Worm (Caenorhabditis elegans) whole organism, L1 larva: ENCODE data around the gene ced-5.

ENCODE experiments used
- C16A3.4 ChIP-seq: fragments of 150-350 bp; optimal IDR thresholded peaks from 2 replicates; lab custom pipeline; 2014; ENCODE audit warnings: missing biosample characterization, missing genetic modification characterization
- Y116A8C.19 ChIP-seq: sonication (generic microtip); optimal IDR thresholded peaks from 2 replicates; lab custom pipeline; 2016; ENCODE audit warnings: missing compliant biosample characterization, missing genetic modification characterization, borderline replicate concordance
- aha-1 ChIP-seq: fragments of 150-350 bp; optimal IDR thresholded peaks from 2 replicates; lab custom pipeline; 2014; ENCODE audit warnings: missing biosample characterization, missing genetic modification characterization
- alr-1 ChIP-seq: fragments of 200-800 bp; sonication (Bioruptor generic); optimal IDR thresholded peaks from 2 replicates; lab custom pipeline; 2018; ENCODE audit warnings: borderline replicate concordance, mild to moderate bottlenecking, missing genetic modification characterization, missing compliant biosample characterization
- ama-1 ChIP-seq: fragments of 150-350 bp; optimal IDR thresholded peaks from 2 replicates; lab custom pipeline; 2014
- blmp-1 ChIP-seq: fragments of 150-350 bp; optimal IDR thresholded peaks from 2 replicates; lab custom pipeline; 2014; ENCODE audit warnings: missing biosample characterization, missing genetic modification characterization
- ceh-8 ChIP-seq: fragments of 200-800 bp; sonication (Bioruptor generic); optimal IDR thresholded peaks from 2 replicates; lab custom pipeline; 2018; ENCODE audit warnings: mild to moderate bottlenecking, missing genetic modification characterization, moderate library complexity, missing compliant biosample characterization
- ceh-82 ChIP-seq, 3 experiments: fragments of 150-350 bp in 1 of 3; sonication (generic microtip) in 2 of 3; optimal IDR thresholded peaks; 2 replicates each; lab custom pipeline; 2014 to 2017; ENCODE audit warnings: missing biosample characterization in 3 of 3, missing genetic modification characterization in 3 of 3
- ceh-88 ChIP-seq: fragments of 200-800 bp; sonication (Bioruptor generic); IDR thresholded peaks from 2 replicates; pipeline ENCODE4 v1.3.6; 2022; ENCODE audit warnings: missing genetic modification characterization, missing compliant biosample characterization
- dsc-1 ChIP-seq: sonication (generic microtip); optimal IDR thresholded peaks from 2 replicates; lab custom pipeline; 2016; ENCODE audit warnings: mild to moderate bottlenecking, missing genetic modification characterization, missing compliant biosample characterization
- efl-1 ChIP-seq, 4 experiments: fragments of 150-350 bp; optimal IDR thresholded peaks in 3 of 4; peaks in 1 of 4; 1 replicate in 1 of 4; 2 replicates in 3 of 4; lab custom pipeline; 2014; ENCODE audit warnings: missing biosample characterization in 2 of 4, missing genetic modification characterization in 2 of 4, missing genetic modification reagents in 2 of 4
- egl-27 ChIP-seq, 2 experiments: fragments of 150-350 bp in 1 of 2; sonication (generic microtip); optimal IDR thresholded peaks; 3 replicates each; lab custom pipeline; 2017 to 2018; ENCODE audit warnings: missing biosample characterization in 2 of 2, missing genetic modification characterization in 2 of 2, missing genetic modification reagents in 2 of 2
- elt-3 ChIP-seq, 6 experiments: fragments of 150-350 bp in 1 of 6; sonication (generic microtip); optimal IDR thresholded peaks; 2 replicates each; lab custom pipeline; 2017 to 2018; ENCODE audit warnings: missing biosample characterization in 6 of 6, missing genetic modification characterization in 6 of 6, inconsistent platforms in 1 of 6
- fkh-10 ChIP-seq: sonication (generic microtip); optimal IDR thresholded peaks from 2 replicates; lab custom pipeline; 2017; ENCODE audit warnings: missing biosample characterization, missing genetic modification reagents, missing genetic modification characterization
- fkh-4 ChIP-seq: sonication (generic microtip); optimal IDR thresholded peaks from 2 replicates; lab custom pipeline; 2016; ENCODE audit warnings: missing compliant biosample characterization, missing genetic modification characterization, borderline replicate concordance
- fkh-8 ChIP-seq: sonication (generic microtip); optimal IDR thresholded peaks from 2 replicates; lab custom pipeline; 2016; ENCODE audit warnings: mild to moderate bottlenecking, missing genetic modification characterization, missing compliant biosample characterization
- grh-1 ChIP-seq: fragments of 200-800 bp; sonication (Bioruptor generic); IDR thresholded peaks from 2 replicates; pipeline ENCODE4 v1.3.6; 2022; ENCODE audit warnings: missing genetic modification reagents, missing genetic modification characterization, missing compliant biosample characterization
- hlh-17 ChIP-seq: fragments of 200-800 bp; sonication (Bioruptor generic); optimal IDR thresholded peaks from 2 replicates; lab custom pipeline; 2018; ENCODE audit warnings: missing genetic modification characterization, mild to moderate bottlenecking, missing compliant biosample characterization, moderate library complexity, borderline replicate concordance
- hlh-4 ChIP-seq: sonication (generic microtip); optimal IDR thresholded peaks from 2 replicates; lab custom pipeline; 2016; ENCODE audit warnings: mild to moderate bottlenecking, missing genetic modification characterization, missing compliant biosample characterization
- isw-1 ChIP-seq: fragments of 200-800 bp; sonication (Bioruptor generic); IDR thresholded peaks from 2 replicates; pipeline ENCODE4 v1.3.6; 2022; ENCODE audit warnings: missing genetic modification characterization, missing compliant biosample characterization
- jun-1 ChIP-seq: fragments of 150-350 bp; optimal IDR thresholded peaks from 2 replicates; lab custom pipeline; 2014; ENCODE audit warnings: missing biosample characterization, missing genetic modification reagents, missing genetic modification characterization
- lin-14 ChIP-seq: fragments of 200-800 bp; sonication (Bioruptor generic); optimal IDR thresholded peaks from 2 replicates; lab custom pipeline; 2018; ENCODE audit warnings: mild to moderate bottlenecking, missing genetic modification characterization, moderate library complexity, missing compliant biosample characterization
- lin-15B ChIP-seq: fragments of 150-350 bp; sonication (generic microtip); optimal IDR thresholded peaks from 3 replicates; lab custom pipeline; 2014; ENCODE audit warnings: missing biosample characterization, missing genetic modification characterization
- lin-35 ChIP-seq, 2 experiments: fragments of 150-350 bp; optimal IDR thresholded peaks; 2 replicates each; lab custom pipeline; 2014; ENCODE audit warnings: missing biosample characterization in 2 of 2, missing genetic modification characterization in 2 of 2, missing genetic modification reagents in 2 of 2
- lin-39 ChIP-seq: fragments of 150-350 bp; optimal IDR thresholded peaks from 2 replicates; lab custom pipeline; 2014; ENCODE audit warnings: missing biosample characterization, missing genetic modification reagents, missing genetic modification characterization
- mab-9 ChIP-seq: fragments of 200-800 bp; sonication (Bioruptor generic); IDR thresholded peaks from 2 replicates; pipeline ENCODE4 v1.3.6; 2022; ENCODE audit warnings: missing genetic modification reagents, missing genetic modification characterization, missing compliant biosample characterization
- nhr-11 ChIP-seq: fragments of 150-350 bp; optimal IDR thresholded peaks from 2 replicates; lab custom pipeline; 2014; ENCODE audit warnings: missing biosample characterization, missing genetic modification characterization
- nhr-12 ChIP-seq: sonication (generic microtip); optimal IDR thresholded peaks from 2 replicates; lab custom pipeline; 2017; ENCODE audit warnings: missing biosample characterization, missing genetic modification characterization
- nhr-20 ChIP-seq: sonication (generic microtip); optimal IDR thresholded peaks from 2 replicates; lab custom pipeline; 2016; ENCODE audit warnings: mild to moderate bottlenecking, missing genetic modification characterization, missing compliant biosample characterization
- nhr-237 ChIP-seq: fragments of 150-350 bp; optimal IDR thresholded peaks from 2 replicates; lab custom pipeline; 2014; ENCODE audit warnings: missing biosample characterization, missing genetic modification characterization
- nhr-28 ChIP-seq: fragments of 150-350 bp; optimal IDR thresholded peaks from 2 replicates; lab custom pipeline; 2014; ENCODE audit warnings: missing biosample characterization, missing genetic modification characterization
- nhr-71 ChIP-seq: sonication (generic microtip); optimal IDR thresholded peaks from 2 replicates; lab custom pipeline; 2016; ENCODE audit warnings: mild to moderate bottlenecking, missing genetic modification characterization, moderate library complexity, missing compliant biosample characterization
- nhr-76 ChIP-seq: sonication (generic microtip); optimal IDR thresholded peaks from 2 replicates; lab custom pipeline; 2017; ENCODE audit warnings: missing biosample characterization, missing genetic modification characterization
- nhr-77 ChIP-seq: fragments of 150-350 bp; optimal IDR thresholded peaks from 2 replicates; lab custom pipeline; 2014; ENCODE audit warnings: missing biosample characterization, missing genetic modification characterization
- nhr-84 ChIP-seq: sonication (generic microtip); optimal IDR thresholded peaks from 2 replicates; lab custom pipeline; 2017; ENCODE audit warnings: missing biosample characterization, missing genetic modification characterization
- pax-3 ChIP-seq: fragments of 200-800 bp; sonication (Bioruptor generic); optimal IDR thresholded peaks from 2 replicates; lab custom pipeline; 2018; ENCODE audit warnings: mild to moderate bottlenecking, missing genetic modification characterization, moderate library complexity, missing compliant biosample characterization
- pqm-1 ChIP-seq: sonication (generic microtip); optimal IDR thresholded peaks from 3 replicates; lab custom pipeline; 2017; ENCODE audit warnings: missing biosample characterization, missing genetic modification characterization
- rnt-1 ChIP-seq: sonication (generic microtip); optimal IDR thresholded peaks from 2 replicates; lab custom pipeline; 2016; ENCODE audit warnings: mild to moderate bottlenecking, missing genetic modification characterization, moderate library complexity, missing compliant biosample characterization
- snpc-4 ChIP-seq: fragments of 150-350 bp; optimal IDR thresholded peaks from 2 replicates; lab custom pipeline; 2014; ENCODE audit warnings: missing biosample characterization, missing genetic modification characterization
- sox-4 ChIP-seq: sonication (generic microtip); optimal IDR thresholded peaks from 2 replicates; lab custom pipeline; 2016; ENCODE audit warnings: missing genetic modification characterization, missing compliant biosample characterization
- sptf-1 ChIP-seq: fragments of 150-350 bp; optimal IDR thresholded peaks from 2 replicates; lab custom pipeline; 2014; ENCODE audit warnings: missing biosample characterization, missing genetic modification characterization
- tlp-1 ChIP-seq: fragments of 150-350 bp; optimal IDR thresholded peaks from 2 replicates; lab custom pipeline; 2014; ENCODE audit warnings: missing biosample characterization, missing genetic modification characterization
- unc-130 ChIP-seq: fragments of 150-350 bp; optimal IDR thresholded peaks from 2 replicates; lab custom pipeline; 2017; ENCODE audit warnings: missing biosample characterization, missing genetic modification characterization, inconsistent platforms
- unc-30 ChIP-seq: sonication (generic microtip); optimal IDR thresholded peaks from 2 replicates; lab custom pipeline; 2017; ENCODE audit warnings: missing biosample characterization, missing genetic modification characterization
- unc-86 ChIP-seq: sonication (generic microtip); optimal IDR thresholded peaks from 2 replicates; lab custom pipeline; 2016; ENCODE audit warnings: missing genetic modification characterization, missing compliant biosample characterization
- unc-98 ChIP-seq: fragments of 200-800 bp; sonication (Bioruptor generic); IDR thresholded peaks from 2 replicates; pipeline ENCODE4 v1.3.6; 2022; ENCODE audit warnings: missing genetic modification characterization, missing compliant biosample characterization
- vab-15 ChIP-seq: sonication (generic microtip); optimal IDR thresholded peaks from 2 replicates; lab custom pipeline; 2017; ENCODE audit warnings: missing genotype, mild to moderate bottlenecking, missing genetic modification characterization, missing compliant biosample characterization
- zip-4 ChIP-seq: fragments of 200-800 bp; sonication (Bioruptor generic); optimal IDR thresholded peaks from 2 replicates; lab custom pipeline; 2018; ENCODE audit warnings: mild to moderate bottlenecking, missing genetic modification characterization, moderate library complexity, missing compliant biosample characterization
- ztf-11 ChIP-seq, 2 experiments: sonication (generic microtip); optimal IDR thresholded peaks; 2 replicates each; lab custom pipeline; 2016 to 2017; ENCODE audit warnings: missing genetic modification characterization in 2 of 2, missing biosample characterization in 1 of 2, missing compliant biosample characterization in 1 of 2
- ztf-4 ChIP-seq: fragments of 150-350 bp; optimal IDR thresholded peaks from 2 replicates; lab custom pipeline; 2014; ENCODE audit warnings: missing biosample characterization, missing genetic modification characterization

The ced-5 gene

ce11 chrIV:10498401-10498800, 14.5 kb downstream of the ced-5 start:
- TF ChIP-seq efl-1 (optimal IDR thresholded peaks at IDR 0.05; lab: Kevin White, UChicago) (no peak), efl-1 (GFP tag; optimal IDR thresholded peaks at IDR 0.05 in 1 of 2; lab: Kevin White, UChicago) (peak in 1 of 2 experiments; percentile 51), hlh-17 (GFP tag; lab: Kevin White, UChicago) (no peak), pax-3 (tag; lab: Kevin White, UChicago) (no peak), dsc-1 (tag; lab: Kevin White, UChicago) (peak; percentile 32)

ce11 chrIV:10499948-10500356, 16.0 kb downstream of the ced-5 start:
- peak; percentile 24 for TF ChIP-seq jun-1 (tag; lab: Kevin White, UChicago)
- TF ChIP-seq nhr-84 (tag; lab: Kevin White, UChicago) = no peak
- peak; percentile 53 for TF ChIP-seq isw-1 (GFP tag; lab: Robert Waterston, UW)
- no peak for TF ChIP-seq lin-39 (tag; lab: Kevin White, UChicago)
- TF ChIP-seq Y116A8C.19 (tag; lab: Kevin White, UChicago) = no peak
- no peak for TF ChIP-seq grh-1
- no peak for TF ChIP-seq elt-3 (tag; optimal IDR thresholded peaks at IDR 0.05; lab: Kevin White, UChicago)
- peak; percentile 78 for TF ChIP-seq unc-86 (tag; lab: Kevin White, UChicago)
- TF ChIP-seq hlh-4 = no peak
- peak; percentile 93 for TF ChIP-seq fkh-8 (tag; lab: Kevin White, UChicago)
- TF ChIP-seq ceh-82 (tag; optimal IDR thresholded peaks at IDR 0.05; lab: Kevin White, UChicago) = peak; percentile 41 to 83 (median 44)
- TF ChIP-seq nhr-20 (tag; lab: Kevin White, UChicago) = peak; percentile 37
- TF ChIP-seq tlp-1 (tag; lab: Kevin White, UChicago) = no peak
- no peak for TF ChIP-seq vab-15 (tag; lab: Kevin White, UChicago)
- no peak for TF ChIP-seq nhr-77
- TF ChIP-seq hlh-17 (GFP tag; lab: Kevin White, UChicago) = no peak
- TF ChIP-seq rnt-1 (tag; lab: Kevin White, UChicago) = peak; percentile 9
- TF ChIP-seq snpc-4 (tag; lab: Kevin White, UChicago) = no peak
- no peak for TF ChIP-seq alr-1 (tag; lab: Kevin White, UChicago)
- TF ChIP-seq egl-27 (tag; optimal IDR thresholded peaks at IDR 0.05; lab: Kevin White, UChicago) = peak in 1 of 2 experiments; percentile 10
- no peak for TF ChIP-seq unc-30 (tag; lab: Kevin White, UChicago)
- TF ChIP-seq nhr-28 (tag; lab: Kevin White, UChicago) = no peak
- TF ChIP-seq ceh-88 = no peak
- TF ChIP-seq pax-3 (tag; lab: Kevin White, UChicago) = peak; percentile 40
- TF ChIP-seq nhr-237 (tag; lab: Kevin White, UChicago) = peak; percentile 9
- TF ChIP-seq zip-4 (GFP tag; lab: Kevin White, UChicago) = no peak
- no peak for TF ChIP-seq C16A3.4 (tag; lab: Kevin White, UChicago)
- TF ChIP-seq dsc-1 (tag; lab: Kevin White, UChicago) = peak; percentile 75
- TF ChIP-seq blmp-1 (tag; lab: Kevin White, UChicago) = no peak
- TF ChIP-seq lin-14 (GFP tag; lab: Kevin White, UChicago) = peak; percentile 95
- TF ChIP-seq unc-98 (GFP tag; lab: Robert Waterston, UW) = no peak
- TF ChIP-seq fkh-10 (GFP tag; lab: Kevin White, UChicago) = peak; percentile 79
- peak; percentile 76 for TF ChIP-seq nhr-71 (tag; lab: Kevin White, UChicago)
- peak; percentile 61 for TF ChIP-seq mab-9
- peak in 1 of 2 experiments; percentile 19 for TF ChIP-seq lin-35 (GFP tag; optimal IDR thresholded peaks at IDR 0.05; lab: Kevin White, UChicago)
- TF ChIP-seq aha-1 = no peak
- TF ChIP-seq ztf-4 (tag; lab: Kevin White, UChicago) = peak; percentile 41
- no peak for TF ChIP-seq nhr-12 (tag; lab: Kevin White, UChicago)
- no peak for TF ChIP-seq nhr-76 (tag; lab: Kevin White, UChicago)
- TF ChIP-seq ceh-8 (GFP tag; lab: Kevin White, UChicago) = no peak
- no peak for TF ChIP-seq fkh-4 (tag; lab: Kevin White, UChicago)
- TF ChIP-seq lin-15B (tag; lab: Kevin White, UChicago) = peak; percentile 4
- TF ChIP-seq pqm-1 (tag; lab: Kevin White, UChicago) = no peak
- peak in 1 of 2 experiments; percentile 13 for TF ChIP-seq ztf-11 (tag; optimal IDR thresholded peaks at IDR 0.05; lab: Kevin White, UChicago)
- no peak for TF ChIP-seq ama-1 (lab: Kevin White, UChicago)
- TF ChIP-seq sox-4 (tag; lab: Kevin White, UChicago) = peak; percentile 34
- no peak for TF ChIP-seq unc-130 (tag; lab: Kevin White, UChicago)
- no peak for TF ChIP-seq nhr-11
- TF ChIP-seq sptf-1 (tag; lab: Kevin White, UChicago) = no peak
